Fruit fly (Drosophila melanogaster): ENCODE data around the gene CG17404.

The CG17404 gene

DNA sequence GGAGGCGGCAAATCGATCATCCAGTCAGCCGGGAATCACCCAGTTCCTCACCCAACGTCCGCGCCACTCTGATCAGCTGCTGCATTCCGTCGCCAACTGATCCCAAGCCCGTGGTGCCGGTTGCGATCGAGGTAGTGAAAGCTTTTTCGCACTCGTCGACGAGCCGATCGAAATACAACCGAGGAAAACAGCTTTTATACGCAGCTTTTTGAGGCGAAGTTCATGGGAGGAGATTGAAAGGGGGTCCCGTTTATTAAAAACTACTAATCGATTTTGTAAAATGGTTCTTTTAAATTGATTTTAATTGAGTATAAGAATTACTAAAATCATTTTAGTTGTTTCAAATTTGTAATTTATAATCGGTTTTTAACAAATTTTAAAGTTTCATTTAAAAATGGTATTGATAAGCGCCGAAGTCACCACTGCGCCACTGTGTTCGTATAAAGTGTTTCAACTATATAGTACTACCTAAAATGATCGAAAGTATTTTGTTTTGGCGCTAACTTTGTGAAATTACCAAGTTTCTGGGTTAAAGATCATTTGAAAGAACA, 3.4 kb downstream of the CG17404 start, which contains the start of gene CG4860 (continued):
- TF ChIP-seq lmd (GFP tag; IDR thresholded peaks at IDR 0.05): peak; percentile 90
- TF ChIP-seq CG14667 (GFP tag; IDR thresholded peaks at IDR 0.05): peak; percentile 80
- TF ChIP-seq Taf1 (GFP tag; IDR thresholded peaks at IDR 0.05): peak; percentile 71; the same call in 1 of the 2 replicates
- peak; percentile 80 for TF ChIP-seq Max (GFP tag; optimal IDR thresholded peaks at IDR 0.05)
- no peak for TF ChIP-seq CG9797 (GFP tag; optimal IDR thresholded peaks at IDR 0.05)
- TF ChIP-seq CG17361 (GFP tag; IDR thresholded peaks at IDR 0.05): no peak; the same call in 2 of the 3 replicates
- TF ChIP-seq CG1024 (GFP tag; IDR thresholded peaks at IDR 0.05): peak; percentile 40; the same call in 1 of the 2 replicates
- TF ChIP-seq br (optimal IDR thresholded peaks at IDR 0.05): no peak
- TF ChIP-seq Abd-B (GFP tag; optimal IDR thresholded peaks at IDR 0.05): peak; percentile 81
- peak; percentile 88 for TF ChIP-seq CG11247 (GFP tag; IDR thresholded peaks at IDR 0.05)
- TF ChIP-seq sens-2 (GFP tag; IDR thresholded peaks at IDR 0.05): peak; percentile 62; the same call in 1 of the 2 replicates
- TF ChIP-seq CG9437 (GFP tag; optimal IDR thresholded peaks at IDR 0.05): peak; percentile 62
- TF ChIP-seq fru (optimal IDR thresholded peaks at IDR 0.05): no peak
- 0 out of 3 replicates have a peak, but pooled peaks have one; percentile 5 for TF ChIP-seq C15 (GFP tag; IDR thresholded peaks at IDR 0.05)
- peak; percentile 77 for TF ChIP-seq CG13894 (tag; optimal IDR thresholded peaks at IDR 0.05)
- TF ChIP-seq slp2 (GFP tag; optimal IDR thresholded peaks at IDR 0.05): peak; percentile 78
- peak; percentile 79 for TF ChIP-seq schlank (tag; optimal IDR thresholded peaks at IDR 0.05)
- peak; percentile 39; the same call in 1 of the 2 replicates for TF ChIP-seq Dref (GFP tag; IDR thresholded peaks at IDR 0.05)
- TF ChIP-seq Atf6 (GFP tag; IDR thresholded peaks at IDR 0.05): peak; percentile 89
- TF ChIP-seq ash1 (GFP tag; optimal IDR thresholded peaks at IDR 0.05): no peak
- peak; percentile 43 for TF ChIP-seq CG17912 (GFP tag; optimal IDR thresholded peaks at IDR 0.05)
- peak; percentile 75 for TF ChIP-seq CG18764 (GFP tag; optimal IDR thresholded peaks at IDR 0.05)
- peak; percentile 61 for TF ChIP-seq CG14710 (tag; optimal IDR thresholded peaks at IDR 0.05)
- TF ChIP-seq HHEX (GFP tag; optimal IDR thresholded peaks at IDR 0.05): peak; percentile 86
- TF ChIP-seq CG4707 (GFP tag; optimal IDR thresholded peaks at IDR 0.05): no peak
- TF ChIP-seq aop (GFP tag; IDR thresholded peaks at IDR 0.05): 0 out of 2 replicates have a peak, but pooled peaks have one; percentile 56
- TF ChIP-seq gt (GFP tag; IDR thresholded peaks at IDR 0.05): 0 out of 2 replicates have a peak, but pooled peaks have one; percentile 14
- peak; percentile 74 for TF ChIP-seq CG1233 (GFP tag; optimal IDR thresholded peaks at IDR 0.05)
- peak; percentile 92 for TF ChIP-seq CG9817 (tag; optimal IDR thresholded peaks at IDR 0.05)
- TF ChIP-seq zf30C (GFP tag; optimal IDR thresholded peaks at IDR 0.05): no peak
- peak; percentile 61 for TF ChIP-seq CG4328 (GFP tag; optimal IDR thresholded peaks at IDR 0.05)
- peak; percentile 60 for TF ChIP-seq CG10321 (GFP tag; IDR thresholded peaks at IDR 0.05)
- TF ChIP-seq Nf-YC (tag; optimal IDR thresholded peaks at IDR 0.05): peak; percentile 78
- peak; percentile 75 for TF ChIP-seq CG14050 (GFP tag; IDR thresholded peaks at IDR 0.05)
- TF ChIP-seq Gug (GFP tag; IDR thresholded peaks at IDR 0.05): peak; percentile 82
- TF ChIP-seq CG12155 (GFP tag; optimal IDR thresholded peaks at IDR 0.05): peak; percentile 91
- TF ChIP-seq lov (optimal IDR thresholded peaks at IDR 0.05): no peak
- 0 out of 3 replicates have a peak, but pooled peaks have one; percentile 16 for TF ChIP-seq lov (GFP tag; IDR thresholded peaks at IDR 0.05)
- peak; percentile 95 for TF ChIP-seq CG9932 (GFP tag; IDR thresholded peaks at IDR 0.05)
- TF ChIP-seq Myb (GFP tag; optimal IDR thresholded peaks at IDR 0.05): peak; percentile 60
- peak; percentile 83; the same call in 2 of the 3 replicates for TF ChIP-seq CG6175 (GFP tag; IDR thresholded peaks at IDR 0.05)
- TF ChIP-seq NK7.1 (GFP tag; optimal IDR thresholded peaks at IDR 0.05): peak; percentile 77
- TF ChIP-seq cwo (GFP tag; optimal IDR thresholded peaks at IDR 0.05): peak; percentile 80
- peak; percentile 73 for TF ChIP-seq Rx (GFP tag; IDR thresholded peaks at IDR 0.05)
- TF ChIP-seq CG7963 (GFP tag; IDR thresholded peaks at IDR 0.05; ENCODE audit: partially characterized antibody): no peak
- peak; percentile 83 for TF ChIP-seq ttk (GFP tag; IDR thresholded peaks at IDR 0.05)
- TF ChIP-seq GATAe (GFP tag; conservative IDR thresholded peaks at IDR 0.05): peak; percentile 58; the same call in 1 of the 2 replicates
- peak; percentile 55 for TF ChIP-seq CG34376 (GFP tag; optimal IDR thresholded peaks at IDR 0.05)
- TF ChIP-seq gro (GFP tag; optimal IDR thresholded peaks at IDR 0.05): no peak
- TF ChIP-seq oc (tag; optimal IDR thresholded peaks at IDR 0.05): no peak
- peak; percentile 91 for TF ChIP-seq CG14014 (GFP tag; IDR thresholded peaks at IDR 0.05)
